Fruit fly (Drosophila melanogaster) whole organism, embryonic: ENCODE data around the gene CG10252.

Experiments used
- Bteb2 ChIP-seq: fragments of 200-800 bp; sonication (Bioruptor generic); optimal IDR thresholded peaks from 2 replicates; lab custom pipeline; 2016; ENCODE audit warnings: missing biosample characterization, missing genetic modification characterization
- CG10274 ChIP-seq: fragments of 200-800 bp; sonication (Bioruptor generic); optimal IDR thresholded peaks from 3 replicates; lab custom pipeline; 2017; ENCODE audit warnings: missing biosample characterization, mild to moderate bottlenecking, missing genetic modification characterization
- CG11456 ChIP-seq: fragments of 200-800 bp; sonication (Bioruptor generic); IDR thresholded peaks from 3 replicates; pipeline ENCODE4 v1.3.6; 2022; ENCODE audit warnings: missing biosample characterization, missing genetic modification characterization
- CG12071 ChIP-seq: fragments of 200-800 bp; sonication (Bioruptor generic); optimal IDR thresholded peaks from 3 replicates; lab custom pipeline; 2018; ENCODE audit warnings: missing biosample characterization, mild to moderate bottlenecking, missing genetic modification characterization
- CG12942 ChIP-seq: fragments of 200-800 bp; sonication (Bioruptor generic); optimal IDR thresholded peaks from 3 replicates; lab custom pipeline; 2016; ENCODE audit warnings: missing biosample characterization, missing genetic modification characterization
- CG13624 ChIP-seq: fragments of 200-800 bp; sonication (Bioruptor generic); optimal IDR thresholded peaks from 2 replicates; lab custom pipeline; 2016; ENCODE audit warnings: missing biosample characterization, missing genetic modification characterization
- CG13894 ChIP-seq: fragments of 200-800 bp; sonication (Bioruptor generic); optimal IDR thresholded peaks from 3 replicates; lab custom pipeline; 2018; ENCODE audit warnings: missing biosample characterization, mild to moderate bottlenecking, missing genetic modification characterization, moderate library complexity
- CG2678 ChIP-seq: fragments of 200-800 bp; sonication (Bioruptor generic); optimal IDR thresholded peaks from 3 replicates; lab custom pipeline; 2019; ENCODE audit warnings: missing biosample characterization, mild to moderate bottlenecking, missing genetic modification characterization, moderate library complexity
- CG3163 ChIP-seq: fragments of 200-800 bp; sonication (Bioruptor generic); optimal IDR thresholded peaks from 3 replicates; lab custom pipeline; 2016; ENCODE audit warnings: missing biosample characterization, missing genetic modification characterization
- CG33557 ChIP-seq: fragments of 200-800 bp; sonication (Bioruptor generic); optimal IDR thresholded peaks from 2 replicates; lab custom pipeline; 2019; ENCODE audit warnings: missing biosample characterization, mild to moderate bottlenecking, missing genetic modification characterization, moderate library complexity
- CG4282 ChIP-seq: fragments of 200-800 bp; sonication (Bioruptor generic); optimal IDR thresholded peaks from 2 replicates; lab custom pipeline; 2016; ENCODE audit warnings: missing biosample characterization, missing genetic modification characterization
- CG6813 ChIP-seq: fragments of 200-800 bp; sonication (Bioruptor generic); optimal IDR thresholded peaks from 2 replicates; lab custom pipeline; 2017; ENCODE audit warnings: missing biosample characterization, missing genetic modification characterization, mild to moderate bottlenecking, moderate library complexity, missing genetic modification reagents
- CG9437 ChIP-seq: fragments of 200-800 bp; sonication (Bioruptor generic); optimal IDR thresholded peaks from 2 replicates; lab custom pipeline; 2018; ENCODE audit warnings: missing biosample characterization, mild to moderate bottlenecking, missing genetic modification characterization
- CG9609 ChIP-seq: fragments of 200-800 bp; sonication (Bioruptor generic); optimal IDR thresholded peaks from 3 replicates; lab custom pipeline; 2016; ENCODE audit warnings: missing biosample characterization, missing genetic modification characterization
- Deaf1 ChIP-seq: fragments of 200-800 bp; optimal IDR thresholded peaks from 3 replicates; lab custom pipeline; 2019; ENCODE audit warnings: missing biosample characterization, mild to moderate bottlenecking, missing genetic modification characterization, moderate library complexity
- Dip3 ChIP-seq: fragments of 200-800 bp; sonication (Bioruptor generic); optimal IDR thresholded peaks from 3 replicates; lab custom pipeline; 2016; ENCODE audit warnings: missing biosample characterization, missing genetic modification characterization
- Dref ChIP-seq: fragments of 200-800 bp; sonication (Bioruptor generic); IDR thresholded peaks from 2 replicates; pipeline ENCODE4 v1.3.6; 2022; ENCODE audit warnings: missing biosample characterization, missing genetic modification characterization
- HHEX ChIP-seq: fragments of 200-800 bp; sonication (Bioruptor generic); optimal IDR thresholded peaks from 3 replicates; lab custom pipeline; 2017; ENCODE audit warnings: missing biosample characterization, mild to moderate bottlenecking, missing genetic modification characterization, missing genetic modification reagents
- HLH3B ChIP-seq: fragments of 200-800 bp; sonication (Bioruptor generic); IDR thresholded peaks from 2 replicates; pipeline ENCODE4 v1.3.6; 2022; ENCODE audit warnings: missing biosample characterization, missing genetic modification characterization
- MESR4 ChIP-seq: fragments of 200-800 bp; sonication (Bioruptor generic); optimal IDR thresholded peaks from 2 replicates; lab custom pipeline; 2018; ENCODE audit warnings: missing biosample characterization, mild to moderate bottlenecking, missing genetic modification characterization, moderate library complexity
- NC2β ChIP-seq: fragments of 200-800 bp; sonication (Bioruptor generic); optimal IDR thresholded peaks from 2 replicates; lab custom pipeline; 2016; ENCODE audit warnings: missing biosample characterization, missing genetic modification characterization
- Sin3A ChIP-seq: fragments of >200 bp; optimal IDR thresholded peaks from 2 replicates; lab custom pipeline; 2018
- TFAM ChIP-seq: fragments of 200-800 bp; sonication (Bioruptor generic); optimal IDR thresholded peaks from 2 replicates; lab custom pipeline; 2017; ENCODE audit warnings: missing biosample characterization, missing genetic modification characterization, inconsistent platforms
- abd-A ChIP-seq: fragments of 200-800 bp; sonication (Bioruptor generic); optimal IDR thresholded peaks from 3 replicates; lab custom pipeline; 2019; ENCODE audit warnings: missing biosample characterization, mild to moderate bottlenecking, missing genetic modification characterization, moderate library complexity
- amos ChIP-seq: fragments of 200-800 bp; sonication (Bioruptor generic); IDR thresholded peaks from 2 replicates; pipeline ENCODE4 v1.3.6; 2022; ENCODE audit warnings: missing biosample characterization, missing genetic modification characterization; ENCODE audit not compliant: partially characterized antibody
- cato ChIP-seq: fragments of 200-800 bp; sonication (Bioruptor generic); optimal IDR thresholded peaks from 2 replicates; lab custom pipeline; 2016; ENCODE audit warnings: missing biosample characterization, missing genetic modification characterization, borderline replicate concordance
- chn ChIP-seq: fragments of 200-800 bp; sonication (Bioruptor generic); optimal IDR thresholded peaks from 2 replicates; lab custom pipeline; 2016; ENCODE audit warnings: missing biosample characterization, missing genetic modification characterization
- crol ChIP-seq: fragments of 200-800 bp; sonication (Bioruptor generic); IDR thresholded peaks from 2 replicates; pipeline ENCODE4 v1.3.6; 2022; ENCODE audit warnings: missing biosample characterization, missing genetic modification characterization
- dimm ChIP-seq: fragments of 200-800 bp; sonication (Bioruptor generic); IDR thresholded peaks from 2 replicates; pipeline ENCODE4 v1.3.6; 2022; ENCODE audit warnings: missing biosample characterization, missing genetic modification characterization
- dmrt11E ChIP-seq: fragments of 200-800 bp; sonication (Bioruptor generic); optimal IDR thresholded peaks from 3 replicates; lab custom pipeline; 2018; ENCODE audit warnings: missing biosample characterization, mild to moderate bottlenecking, missing genetic modification characterization, moderate library complexity
- esg ChIP-seq: fragments of 200-800 bp; sonication (Bioruptor generic); conservative IDR thresholded peaks from 2 replicates; pipeline ENCODE4 v1.3.6; 2022; ENCODE audit warnings: missing biosample characterization, missing genetic modification characterization
- fd102C ChIP-seq: fragments of 200-800 bp; sonication (Bioruptor generic); optimal IDR thresholded peaks from 2 replicates; lab custom pipeline; 2018; ENCODE audit warnings: missing biosample characterization, mild to moderate bottlenecking, missing genetic modification characterization, moderate library complexity
- gro ChIP-seq: fragments of 200-800 bp; sonication (Bioruptor generic); optimal IDR thresholded peaks from 2 replicates; lab custom pipeline; 2016; ENCODE audit warnings: missing biosample characterization, missing genetic modification characterization
- hkb ChIP-seq, 2 experiments: fragments of 200-800 bp in 1 of 2; fragments of >200 bp in 1 of 2; sonication (Bioruptor generic) in 1 of 2; IDR thresholded peaks in 1 of 2; optimal IDR thresholded peaks in 1 of 2; 2 replicates each; pipeline versions ENCODE4 v1.3.6 to Lab custom; 2017 to 2022; ENCODE audit warnings: missing biosample characterization in 1 of 2, missing genetic modification characterization in 1 of 2
- jing ChIP-seq: fragments of 200-800 bp; sonication (Bioruptor generic); optimal IDR thresholded peaks from 2 replicates; lab custom pipeline; 2018; ENCODE audit warnings: missing biosample characterization, mild to moderate bottlenecking, missing genetic modification characterization
- lilli ChIP-seq: fragments of 200-800 bp; sonication (Bioruptor generic); optimal IDR thresholded peaks from 3 replicates; lab custom pipeline; 2016; ENCODE audit warnings: missing biosample characterization, missing genetic modification characterization
- mam ChIP-seq: fragments of 200-800 bp; sonication (Bioruptor generic); optimal IDR thresholded peaks from 3 replicates; lab custom pipeline; 2016; ENCODE audit warnings: missing biosample characterization, missing genetic modification characterization
- nerfin-1 ChIP-seq: fragments of 200-800 bp; sonication (Bioruptor generic); optimal IDR thresholded peaks from 3 replicates; lab custom pipeline; 2019; ENCODE audit warnings: missing biosample characterization, mild to moderate bottlenecking, missing genetic modification characterization, moderate library complexity
- nerfin-2 ChIP-seq: fragments of 200-800 bp; sonication (Bioruptor generic); IDR thresholded peaks from 2 replicates; pipeline ENCODE4 v1.3.6; 2022; ENCODE audit warnings: missing biosample characterization, missing genetic modification characterization; ENCODE audit not compliant: partially characterized antibody
- pan ChIP-seq, 4 experiments: fragments of >200 bp in 3 of 4; fragments of 200-800 bp in 1 of 4; sonication (Bioruptor generic) in 1 of 4; optimal IDR thresholded peaks in 3 of 4; IDR thresholded peaks in 1 of 4; 2 replicates each; pipeline versions ENCODE4 v1.3.6 to Lab custom; 2017 to 2022; ENCODE audit warnings: missing biosample characterization in 2 of 4, missing genetic modification characterization in 2 of 4, mixed read lengths in 1 of 4
- pho ChIP-seq: fragments of 200-800 bp; sonication (Bioruptor generic); optimal IDR thresholded peaks from 2 replicates; lab custom pipeline; 2016; ENCODE audit warnings: missing biosample characterization, missing genetic modification characterization
- pnt ChIP-seq: fragments of 200-800 bp; sonication (Bioruptor generic); optimal IDR thresholded peaks from 3 replicates; lab custom pipeline; 2016; ENCODE audit warnings: missing biosample characterization, missing genetic modification characterization
- repo ChIP-seq: fragments of 200-800 bp; sonication (Bioruptor generic); optimal IDR thresholded peaks from 2 replicates; lab custom pipeline; 2016; ENCODE audit warnings: missing biosample characterization, missing genetic modification characterization
- sisA ChIP-seq: fragments of 200-800 bp; sonication (Bioruptor generic); IDR thresholded peaks from 2 replicates; pipeline ENCODE4 v1.3.6; 2022; ENCODE audit warnings: missing biosample characterization, missing genetic modification characterization
- sr ChIP-seq: fragments of 200-800 bp; sonication (Bioruptor generic); IDR thresholded peaks from 3 replicates; pipeline ENCODE4 v1.3.6; 2022; ENCODE audit warnings: missing biosample characterization, missing genetic modification characterization
- tio ChIP-seq: fragments of 200-800 bp; sonication (Bioruptor generic); optimal IDR thresholded peaks from 2 replicates; lab custom pipeline; 2017; ENCODE audit warnings: missing biosample characterization, missing genetic modification characterization, inconsistent platforms
- wdn ChIP-seq: fragments of 200-800 bp; sonication (Bioruptor generic); IDR thresholded peaks from 2 replicates; pipeline ENCODE4 v1.3.6; 2022; ENCODE audit warnings: missing biosample characterization, missing genetic modification characterization
- yki ChIP-seq: fragments of >200 bp; optimal IDR thresholded peaks from 3 replicates; lab custom pipeline; 2018
- zfh2 ChIP-seq: fragments of 200-800 bp; sonication (Bioruptor generic); optimal IDR thresholded peaks from 2 replicates; lab custom pipeline; 2016; ENCODE audit warnings: missing biosample characterization, missing genetic modification characterization

CG10252 gene

DNA sequence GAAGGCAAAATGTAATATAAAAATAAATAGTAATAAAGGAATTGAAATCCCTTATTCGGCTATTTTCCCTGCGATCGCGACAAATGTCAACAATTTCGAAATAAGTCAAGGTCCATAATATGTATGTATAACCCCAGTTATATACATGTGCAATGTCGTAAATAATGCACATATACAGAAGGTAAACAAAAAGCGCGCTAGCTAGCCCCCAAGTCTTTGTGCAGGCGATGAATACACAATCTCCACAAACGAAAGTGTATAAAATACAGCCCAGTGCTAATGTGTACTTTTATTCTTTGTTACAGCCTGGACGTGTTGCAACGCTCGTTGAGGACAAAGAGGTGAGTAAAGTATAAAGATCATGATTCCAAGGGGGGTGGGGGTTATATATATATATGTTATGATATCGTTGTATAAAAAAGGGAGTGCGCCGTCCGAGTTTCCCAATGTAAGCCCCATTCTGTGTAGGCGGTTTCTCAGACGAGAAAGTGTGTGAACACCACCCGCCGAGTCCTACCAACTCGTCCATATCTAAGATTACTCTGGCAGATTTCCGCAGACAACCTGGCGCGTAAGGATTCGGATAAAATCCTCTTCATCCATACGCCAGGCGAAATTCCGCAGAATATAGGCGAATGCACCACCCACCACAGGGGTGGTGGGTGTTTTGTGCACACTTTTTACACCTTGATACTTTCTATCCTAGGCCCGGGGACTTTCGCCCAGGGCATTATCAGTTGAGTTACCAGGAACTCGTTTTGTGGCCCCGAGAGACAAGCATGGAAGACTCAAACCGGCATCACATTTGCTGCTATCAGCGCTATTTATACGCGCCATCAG, 33.8 kb upstream of the CG10252 start (continued):
- TF ChIP-seq gro (GFP tag; lab: Kevin White, UChicago): no peak
- peak; percentile 66 for TF ChIP-seq nerfin-2 (GFP tag; lab: Robert Waterston, UW)
- no peak for TF ChIP-seq CG3163 (GFP tag; lab: Kevin White, UChicago)
- no peak for TF ChIP-seq MESR4 (GFP tag; lab: Kevin White, UChicago)
- no peak for TF ChIP-seq TFAM
- no peak for TF ChIP-seq HLH3B
- peak; percentile 43 for TF ChIP-seq Deaf1 (tag; lab: Kevin White, UChicago)
- TF ChIP-seq CG9437 (GFP tag; lab: Kevin White, UChicago): no peak
- no peak for TF ChIP-seq cato (GFP tag; lab: Kevin White, UChicago)
- no peak for TF ChIP-seq zfh2 (GFP tag; lab: Kevin White, UChicago)
- TF ChIP-seq pho (GFP tag; lab: Kevin White, UChicago): peak; percentile 17
- TF ChIP-seq CG9609 (GFP tag; lab: Kevin White, UChicago): no peak
- no peak for TF ChIP-seq NC2β (GFP tag; lab: Kevin White, UChicago)
- TF ChIP-seq hkb (optimal IDR thresholded peaks at IDR 0.05; lab: Kevin White, UChicago): no peak
- no peak; the same call in 1 of the 2 replicates for TF ChIP-seq hkb (GFP tag; IDR thresholded peaks at IDR 0.05; lab: Robert Waterston, UW)
- TF ChIP-seq fd102C (GFP tag; lab: Kevin White, UChicago): peak; percentile 16
- TF ChIP-seq CG12942 (GFP tag; lab: Kevin White, UChicago): no peak
- TF ChIP-seq HHEX (GFP tag; lab: Kevin White, UChicago): peak; percentile 35
- no peak for TF ChIP-seq pnt (GFP tag; lab: Kevin White, UChicago)
- TF ChIP-seq dmrt11E (tag; lab: Kevin White, UChicago): no peak
- TF ChIP-seq CG13894: peak; percentile 94
- peak; percentile 5 for TF ChIP-seq CG33557 (GFP tag; lab: Kevin White, UChicago)
- TF ChIP-seq sr (GFP tag; lab: Robert Waterston, UW): 0 out of 3 replicates have a peak, but pooled peaks have one; percentile 36
- no peak for TF ChIP-seq wdn (GFP tag; lab: Robert Waterston, UW)
- no peak for TF ChIP-seq repo (GFP tag; lab: Kevin White, UChicago)
- TF ChIP-seq Bteb2 (GFP tag; lab: Kevin White, UChicago): no peak
- TF ChIP-seq CG11456 (GFP tag; lab: Robert Waterston, UW): no peak
- peak; percentile 33 for TF ChIP-seq CG2678 (tag; lab: Kevin White, UChicago)
- no peak for TF ChIP-seq CG10274 (GFP tag; lab: Kevin White, UChicago)
- no peak for TF ChIP-seq jing (GFP tag; lab: Kevin White, UChicago)
- peak; percentile 20 for TF ChIP-seq CG12071 (GFP tag; lab: Kevin White, UChicago)
- TF ChIP-seq Dref (GFP tag; lab: Robert Waterston, UW): no peak
- no peak for TF ChIP-seq sisA
- peak; percentile 88 for TF ChIP-seq chn (GFP tag; lab: Kevin White, UChicago)
- TF ChIP-seq CG13624: no peak
- TF ChIP-seq CG6813 (GFP tag; lab: Kevin White, UChicago): no peak
- TF ChIP-seq abd-A (tag; lab: Kevin White, UChicago): peak; percentile 24
- peak; percentile 36; the same call in 1 of the 2 replicates for TF ChIP-seq crol
- peak; percentile 9 for TF ChIP-seq lilli (GFP tag; lab: Kevin White, UChicago)
- no peak for TF ChIP-seq Sin3A (lab: Kevin White, UChicago)
- TF ChIP-seq CG4282: no peak
- TF ChIP-seq tio: no peak
- peak; percentile 65 for TF ChIP-seq nerfin-1
- peak; percentile 72; the same call in 1 of the 2 replicates for TF ChIP-seq amos (GFP tag; lab: Robert Waterston, UW)
- no peak for TF ChIP-seq mam
- no peak for TF ChIP-seq dimm (GFP tag; lab: Robert Waterston, UW)
- no peak for TF ChIP-seq esg (GFP tag; lab: Robert Waterston, UW)
- no peak for TF ChIP-seq Dip3
- TF ChIP-seq yki (lab: Kevin White, UChicago): no peak
- no peak for TF ChIP-seq pan (optimal IDR thresholded peaks at IDR 0.05; lab: Kevin White, UChicago)
- peak in 1 of 2 experiments; percentile 32 for TF ChIP-seq pan (GFP tag; optimal IDR thresholded peaks at IDR 0.05 in 1 of 2, IDR thresholded peaks at IDR 0.05 in 1 of 2)
